Fruit fly (Drosophila melanogaster) whole organism, embryonic: ENCODE data around the gene Naa20A.

ENCODE experiments used
- CG10366 ChIP-seq: fragments of 200-800 bp; sonication (Bioruptor generic); IDR thresholded peaks from 2 replicates; pipeline ENCODE4 v1.3.6; 2022; ENCODE audit warnings: missing biosample characterization, missing genetic modification characterization
- CG10979 ChIP-seq: fragments of 200-800 bp; sonication (Bioruptor generic); optimal IDR thresholded peaks from 2 replicates; lab custom pipeline; 2018; ENCODE audit warnings: missing biosample characterization, mild to moderate bottlenecking, missing genetic modification characterization, moderate library complexity
- CG11504 ChIP-seq: fragments of 200-800 bp; sonication (Bioruptor generic); optimal IDR thresholded peaks from 3 replicates; lab custom pipeline; 2019; ENCODE audit warnings: missing biosample characterization, mild to moderate bottlenecking, missing genetic modification characterization, moderate library complexity
- CG12391 ChIP-seq: fragments of 200-800 bp; sonication (Bioruptor generic); optimal IDR thresholded peaks from 3 replicates; lab custom pipeline; 2018; ENCODE audit warnings: missing biosample characterization, mild to moderate bottlenecking, missing genetic modification characterization, moderate library complexity
- CG13894 ChIP-seq: fragments of 200-800 bp; sonication (Bioruptor generic); optimal IDR thresholded peaks from 3 replicates; lab custom pipeline; 2018; ENCODE audit warnings: missing biosample characterization, mild to moderate bottlenecking, missing genetic modification characterization, moderate library complexity
- CG14050 ChIP-seq: fragments of 200-800 bp; sonication (Bioruptor generic); IDR thresholded peaks from 3 replicates; pipeline ENCODE4 v1.3.6; 2022; ENCODE audit warnings: missing biosample characterization, missing genetic modification characterization
- CG1602 ChIP-seq: fragments of 200-800 bp; sonication (Bioruptor generic); optimal IDR thresholded peaks from 3 replicates; lab custom pipeline; 2016; ENCODE audit warnings: missing biosample characterization, missing genetic modification characterization
- CG16815 ChIP-seq: fragments of 200-800 bp; sonication (Bioruptor generic); optimal IDR thresholded peaks from 3 replicates; lab custom pipeline; 2017; ENCODE audit warnings: missing biosample characterization, mild to moderate bottlenecking, missing genetic modification characterization
- CG17802 ChIP-seq: fragments of 200-800 bp; sonication (Bioruptor generic); optimal IDR thresholded peaks from 2 replicates; lab custom pipeline; 2018; ENCODE audit warnings: missing biosample characterization, mild to moderate bottlenecking, missing genetic modification characterization, moderate library complexity
- CG2129 ChIP-seq: fragments of 200-800 bp; sonication (Bioruptor generic); IDR thresholded peaks from 2 replicates; pipeline ENCODE4 v1.3.6; 2022; ENCODE audit warnings: missing biosample characterization, missing genetic modification characterization; ENCODE audit not compliant: partially characterized antibody
- CG2199 ChIP-seq: fragments of 200-800 bp; sonication (Bioruptor generic); IDR thresholded peaks from 3 replicates; pipeline ENCODE4 v1.3.6; 2022; ENCODE audit warnings: missing biosample characterization, missing genetic modification characterization
- CG2678 ChIP-seq: fragments of 200-800 bp; sonication (Bioruptor generic); optimal IDR thresholded peaks from 3 replicates; lab custom pipeline; 2019; ENCODE audit warnings: missing biosample characterization, mild to moderate bottlenecking, missing genetic modification characterization, moderate library complexity
- CG2712 ChIP-seq: fragments of 200-800 bp; optimal IDR thresholded peaks from 3 replicates; lab custom pipeline; 2019; ENCODE audit warnings: missing biosample characterization, mild to moderate bottlenecking, missing genetic modification characterization, moderate library complexity
- CG2889 ChIP-seq: fragments of 200-800 bp; sonication (Bioruptor generic); IDR thresholded peaks from 3 replicates; pipeline ENCODE4 v1.3.6; 2022; ENCODE audit warnings: missing biosample characterization, missing genetic modification characterization
- CG6791 ChIP-seq: fragments of 200-800 bp; sonication (Bioruptor generic); IDR thresholded peaks from 3 replicates; pipeline ENCODE4 v1.3.6; 2022; ENCODE audit warnings: missing biosample characterization, missing genetic modification characterization; ENCODE audit not compliant: partially characterized antibody
- CG6813 ChIP-seq: fragments of 200-800 bp; sonication (Bioruptor generic); optimal IDR thresholded peaks from 2 replicates; lab custom pipeline; 2017; ENCODE audit warnings: missing biosample characterization, missing genetic modification characterization, mild to moderate bottlenecking, moderate library complexity, missing genetic modification reagents
- CG7271 ChIP-seq: fragments of 200-800 bp; sonication (Bioruptor generic); optimal IDR thresholded peaks from 2 replicates; lab custom pipeline; 2018; ENCODE audit warnings: missing biosample characterization, mild to moderate bottlenecking, missing genetic modification characterization, moderate library complexity
- CG7963 ChIP-seq: fragments of 200-800 bp; sonication (Bioruptor generic); IDR thresholded peaks from 3 replicates; pipeline ENCODE4 v1.3.6; 2022; ENCODE audit warnings: missing biosample characterization, missing genetic modification characterization; ENCODE audit not compliant: partially characterized antibody
- CG8359 ChIP-seq: fragments of 200-800 bp; sonication (Bioruptor generic); optimal IDR thresholded peaks from 2 replicates; lab custom pipeline; 2017; ENCODE audit warnings: missing biosample characterization, mild to moderate bottlenecking, missing genetic modification characterization, borderline replicate concordance
- CG9727 ChIP-seq: fragments of 200-800 bp; sonication (Bioruptor generic); optimal IDR thresholded peaks from 3 replicates; lab custom pipeline; 2017; ENCODE audit warnings: missing biosample characterization, mild to moderate bottlenecking, missing genetic modification characterization
- CG9876 ChIP-seq: fragments of 200-800 bp; sonication (Bioruptor generic); optimal IDR thresholded peaks from 2 replicates; lab custom pipeline; 2016; ENCODE audit warnings: missing biosample characterization, missing genetic modification characterization
- CTCF ChIP-seq: fragments of 200-800 bp; sonication (Bioruptor generic); optimal IDR thresholded peaks from 2 replicates; lab custom pipeline; 2017; ENCODE audit warnings: missing biosample characterization, mild to moderate bottlenecking, missing genetic modification characterization, moderate library complexity
- Deaf1 ChIP-seq: fragments of 200-800 bp; optimal IDR thresholded peaks from 3 replicates; lab custom pipeline; 2019; ENCODE audit warnings: missing biosample characterization, mild to moderate bottlenecking, missing genetic modification characterization, moderate library complexity
- Dp ChIP-seq: fragments of 200-800 bp; sonication (Bioruptor generic); optimal IDR thresholded peaks from 2 replicates; lab custom pipeline; 2018; ENCODE audit warnings: missing biosample characterization, mild to moderate bottlenecking, missing genetic modification characterization, moderate library complexity
- E2f1 ChIP-seq: fragments of 200-800 bp; sonication (Bioruptor generic); IDR thresholded peaks from 2 replicates; pipeline ENCODE4 v1.3.6; 2022; ENCODE audit warnings: missing biosample characterization, missing genetic modification characterization
- HmgD ChIP-seq: fragments of 200-800 bp; sonication (Bioruptor generic); optimal IDR thresholded peaks from 3 replicates; lab custom pipeline; 2016; ENCODE audit warnings: missing biosample characterization, missing genetic modification characterization
- Hr78 ChIP-seq, 2 experiments: fragments of 200-800 bp in 1 of 2; fragments of >200 bp in 1 of 2; sonication (Bioruptor generic) in 1 of 2; optimal IDR thresholded peaks; 2 replicates each; lab custom pipeline; 2017 to 2019; ENCODE audit warnings: missing biosample characterization in 2 of 2, missing genetic modification characterization in 2 of 2, mild to moderate bottlenecking in 1 of 2, moderate library complexity in 1 of 2
- Jarid2 ChIP-seq: fragments of 200-800 bp; sonication (Bioruptor generic); optimal IDR thresholded peaks from 3 replicates; lab custom pipeline; 2017; ENCODE audit warnings: mild to moderate bottlenecking, missing biosample characterization, missing genetic modification reagents, missing genetic modification characterization
- MTF-1 ChIP-seq: fragments of 200-800 bp; sonication (Bioruptor generic); optimal IDR thresholded peaks from 2 replicates; lab custom pipeline; 2018; ENCODE audit warnings: missing biosample characterization, mild to moderate bottlenecking, missing genetic modification characterization, borderline replicate concordance
- Ravus ChIP-seq: fragments of 200-800 bp; sonication (Bioruptor generic); IDR thresholded peaks from 2 replicates; pipeline ENCODE4 v1.3.6; 2022; ENCODE audit warnings: missing biosample characterization, missing genetic modification characterization
- Sox102F ChIP-seq: fragments of 200-800 bp; sonication (Bioruptor generic); optimal IDR thresholded peaks from 2 replicates; lab custom pipeline; 2018; ENCODE audit warnings: missing biosample characterization, mild to moderate bottlenecking, missing genetic modification characterization, moderate library complexity
- Ssrp ChIP-seq: fragments of 200-800 bp; sonication (Bioruptor generic); optimal IDR thresholded peaks from 2 replicates; lab custom pipeline; 2018; ENCODE audit warnings: missing biosample characterization, mild to moderate bottlenecking, missing genetic modification characterization, moderate library complexity
- aop ChIP-seq: fragments of 200-800 bp; sonication (Bioruptor generic); IDR thresholded peaks from 2 replicates; pipeline ENCODE4 v1.3.6; 2022; ENCODE audit warnings: missing biosample characterization, missing genetic modification characterization
- br ChIP-seq: fragments of >200 bp; optimal IDR thresholded peaks from 2 replicates; lab custom pipeline; 2017
- fd3F ChIP-seq: fragments of 200-800 bp; sonication (Bioruptor generic); optimal IDR thresholded peaks from 2 replicates; lab custom pipeline; 2018; ENCODE audit warnings: missing biosample characterization, mild to moderate bottlenecking, missing genetic modification characterization, moderate library complexity
- ftz-f1 ChIP-seq: fragments of 200-800 bp; sonication (Bioruptor generic); optimal IDR thresholded peaks from 2 replicates; lab custom pipeline; 2016; ENCODE audit warnings: missing biosample characterization, missing genetic modification characterization
- gcm ChIP-seq: fragments of 200-800 bp; sonication (Bioruptor generic); optimal IDR thresholded peaks from 2 replicates; lab custom pipeline; 2019; ENCODE audit warnings: missing biosample characterization, mild to moderate bottlenecking, missing genetic modification characterization, moderate library complexity
- gfzf ChIP-seq: fragments of 200-800 bp; sonication (Bioruptor generic); optimal IDR thresholded peaks from 2 replicates; lab custom pipeline; 2016; ENCODE audit warnings: missing biosample characterization, mild to moderate bottlenecking, missing genetic modification characterization, moderate library complexity
- jing ChIP-seq: fragments of 200-800 bp; sonication (Bioruptor generic); optimal IDR thresholded peaks from 2 replicates; lab custom pipeline; 2018; ENCODE audit warnings: missing biosample characterization, mild to moderate bottlenecking, missing genetic modification characterization
- ken ChIP-seq: fragments of 200-800 bp; sonication (Bioruptor generic); IDR thresholded peaks from 3 replicates; pipeline ENCODE4 v1.3.6; 2022; ENCODE audit warnings: missing biosample characterization, missing genetic modification characterization
- lola ChIP-seq, 3 experiments: fragments of >200 bp in 2 of 3; fragments of 200-800 bp in 1 of 3; sonication (Bioruptor generic) in 1 of 3; optimal IDR thresholded peaks; 2 replicates each; lab custom pipeline; 2017 to 2019; ENCODE audit warnings: missing biosample characterization in 3 of 3, missing genetic modification characterization in 3 of 3, mild to moderate bottlenecking in 1 of 3, moderate library complexity in 1 of 3
- mam ChIP-seq: fragments of 200-800 bp; sonication (Bioruptor generic); optimal IDR thresholded peaks from 3 replicates; lab custom pipeline; 2016; ENCODE audit warnings: missing biosample characterization, missing genetic modification characterization
- phol ChIP-seq: fragments of 200-800 bp; sonication (Bioruptor generic); optimal IDR thresholded peaks from 3 replicates; lab custom pipeline; 2018; ENCODE audit warnings: missing biosample characterization, mild to moderate bottlenecking, missing genetic modification characterization, moderate library complexity
- pita ChIP-seq: fragments of 200-800 bp; sonication (Bioruptor generic); optimal IDR thresholded peaks from 2 replicates; lab custom pipeline; 2017; ENCODE audit warnings: missing biosample characterization, mild to moderate bottlenecking, missing genetic modification characterization
- ranshi ChIP-seq: fragments of 200-800 bp; sonication (Bioruptor generic); IDR thresholded peaks from 2 replicates; pipeline ENCODE4 v1.3.6; 2022; ENCODE audit warnings: missing biosample characterization, missing genetic modification characterization
- rib ChIP-seq: fragments of 200-800 bp; sonication (Bioruptor generic); IDR thresholded peaks from 2 replicates; pipeline ENCODE4 v1.3.6; 2022; ENCODE audit warnings: missing biosample characterization, missing genetic modification characterization
- ro ChIP-seq: fragments of 200-800 bp; sonication (Bioruptor generic); IDR thresholded peaks from 2 replicates; pipeline ENCODE4 v1.3.6; 2022; ENCODE audit warnings: missing biosample characterization, missing genetic modification characterization
- shn ChIP-seq: fragments of 200-800 bp; sonication (Bioruptor generic); optimal IDR thresholded peaks from 3 replicates; lab custom pipeline; 2016; ENCODE audit warnings: missing biosample characterization, missing genetic modification characterization
- stwl ChIP-seq: fragments of 200-800 bp; sonication (Bioruptor generic); optimal IDR thresholded peaks from 3 replicates; lab custom pipeline; 2018; ENCODE audit warnings: missing biosample characterization, mild to moderate bottlenecking, missing genetic modification characterization, moderate library complexity
- toy ChIP-seq: fragments of 200-800 bp; sonication (Bioruptor generic); IDR thresholded peaks from 2 replicates; pipeline ENCODE4 v1.3.6; 2022; ENCODE audit warnings: missing biosample characterization, missing genetic modification characterization

The Naa20A gene

DNA sequence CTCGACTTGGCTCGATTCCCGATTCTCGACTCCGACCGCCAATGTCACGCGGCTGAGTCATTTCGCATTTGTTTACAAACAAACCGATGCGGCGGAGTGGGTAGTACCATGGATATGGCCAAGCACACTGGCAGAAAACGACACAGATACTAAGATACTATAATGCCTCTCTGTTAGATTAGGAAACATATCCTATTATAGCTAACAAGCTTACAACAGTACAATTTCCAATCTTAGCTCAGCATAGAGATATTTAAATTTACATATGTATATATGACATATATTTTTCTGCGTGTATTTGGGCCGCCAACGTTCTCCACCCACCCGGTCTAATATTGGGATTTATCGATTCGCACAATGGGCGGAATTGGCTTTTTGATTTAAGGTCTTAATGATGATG, 18.9 kb downstream of the Naa20A start (continued):
- TF ChIP-seq CG16815, result peak; percentile 31
- TF ChIP-seq CTCF, result peak; percentile 1
- TF ChIP-seq CG9876 (GFP tag; lab: Kevin White, UChicago), result no peak
- TF ChIP-seq CG8359 (GFP tag; lab: Kevin White, UChicago), result no peak
- TF ChIP-seq ro (GFP tag; lab: Robert Waterston, UW), result no peak
- no peak for TF ChIP-seq CG7963 (GFP tag; lab: Robert Waterston, UW)
- peak; percentile 76 for TF ChIP-seq rib
- peak; percentile 52; the same call in 1 of the 2 replicates for TF ChIP-seq aop
- peak; percentile 82 for TF ChIP-seq CG2678 (tag; lab: Kevin White, UChicago)
- peak; percentile 50 for TF ChIP-seq MTF-1 (GFP tag; lab: Kevin White, UChicago)
- peak; percentile 65 for TF ChIP-seq CG10979 (tag; lab: Kevin White, UChicago)
- peak; percentile 7 for TF ChIP-seq CG7271
- TF ChIP-seq br (lab: Kevin White, UChicago), result no peak
- peak; percentile 80; the same call in 1 of the 2 replicates for TF ChIP-seq ranshi (GFP tag; lab: Robert Waterston, UW)
- TF ChIP-seq CG12391 (tag; lab: Kevin White, UChicago), result peak; percentile 69
- peak; percentile 53 for TF ChIP-seq Ssrp (tag; lab: Kevin White, UChicago)
- no peak for TF ChIP-seq Dp
- no peak for TF ChIP-seq CG2199 (GFP tag; lab: Robert Waterston, UW)
- TF ChIP-seq Jarid2, result peak; percentile 41
- TF ChIP-seq CG13894 (tag; lab: Kevin White, UChicago), result peak; percentile 59
- TF ChIP-seq CG17802 (tag; lab: Kevin White, UChicago), result peak; percentile 5
- peak; percentile 73 for TF ChIP-seq CG2889 (GFP tag; lab: Robert Waterston, UW)
- no peak for TF ChIP-seq gfzf
- peak in 1 of 3 experiments; percentile 20 for TF ChIP-seq lola (GFP tag; optimal IDR thresholded peaks at IDR 0.05; lab: Kevin White, UChicago)
- TF ChIP-seq HmgD (GFP tag; lab: Kevin White, UChicago), result no peak
- TF ChIP-seq CG9727, result peak; percentile 80
- TF ChIP-seq fd3F, result peak; percentile 71
- peak; percentile 75 for TF ChIP-seq mam (GFP tag; lab: Kevin White, UChicago)
- no peak for TF ChIP-seq CG6791 (GFP tag; lab: Robert Waterston, UW)
- TF ChIP-seq toy (GFP tag; lab: Robert Waterston, UW), result peak; percentile 65
- peak; percentile 72 for TF ChIP-seq CG14050 (GFP tag; lab: Robert Waterston, UW)
- peak; percentile 70 for TF ChIP-seq E2f1 (GFP tag; lab: Robert Waterston, UW)
- TF ChIP-seq CG10366 (GFP tag; lab: Robert Waterston, UW), result peak; percentile 88
- peak; percentile 39 for TF ChIP-seq CG1602 (GFP tag; lab: Kevin White, UChicago)
- no peak for TF ChIP-seq pita (GFP tag; lab: Kevin White, UChicago)
- no peak for TF ChIP-seq stwl
- TF ChIP-seq ken (GFP tag; lab: Robert Waterston, UW), result peak; percentile 71
- no peak for TF ChIP-seq CG2129 (GFP tag; lab: Robert Waterston, UW)
- peak; percentile 70 for TF ChIP-seq CG2712 (tag; lab: Kevin White, UChicago)
- TF ChIP-seq shn (GFP tag; lab: Kevin White, UChicago), result no peak
- peak; percentile 87 for TF ChIP-seq CG11504 (tag; lab: Kevin White, UChicago)
- TF ChIP-seq Deaf1 (tag; lab: Kevin White, UChicago), result peak; percentile 50
- TF ChIP-seq CG6813, result peak; percentile 74
- peak; percentile 55 for TF ChIP-seq Ravus
- peak; percentile 43 for TF ChIP-seq gcm (GFP tag; lab: Kevin White, UChicago)
- TF ChIP-seq ftz-f1 (GFP tag; lab: Kevin White, UChicago), result no peak
- TF ChIP-seq phol (tag; lab: Kevin White, UChicago), result peak; percentile 69
- TF ChIP-seq Sox102F, result peak; percentile 78
- TF ChIP-seq Hr78 (GFP tag; optimal IDR thresholded peaks at IDR 0.05; lab: Kevin White, UChicago), result no peak
- TF ChIP-seq jing (GFP tag; lab: Kevin White, UChicago), result peak; percentile 39
